Worm (Caenorhabditis elegans) whole organism, young adult: ENCODE data around the gene snt-3.

Source experiments
- B0035.1 ChIP-seq: sonication (generic microtip); optimal IDR thresholded peaks from 2 replicates; lab custom pipeline; 2016; ENCODE audit warnings: missing genetic modification characterization, mild to moderate bottlenecking, missing compliant biosample characterization, missing genotype, missing genetic modification reagents
- C06A6.2 ChIP-seq: fragments of 200-800 bp; sonication (Bioruptor generic); conservative IDR thresholded peaks from 2 replicates; pipeline ENCODE4 v1.3.6; 2022; ENCODE audit warnings: missing genetic modification characterization, missing compliant biosample characterization
- F39B2.1 ChIP-seq: fragments of 200-800 bp; sonication (Bioruptor generic); IDR thresholded peaks from 2 replicates; pipeline ENCODE4 v1.3.6; 2022; ENCODE audit warnings: missing genetic modification reagents, missing genetic modification characterization, missing compliant biosample characterization
- F49E8.2 ChIP-seq: sonication (generic microtip); optimal IDR thresholded peaks from 3 replicates; lab custom pipeline; 2017; ENCODE audit warnings: missing genetic modification characterization, mild to moderate bottlenecking, missing compliant biosample characterization, antibody characterized with exemption, moderate library complexity; ENCODE audit not compliant: insufficient read depth
- F52B5.7 ChIP-seq: sonication (generic microtip); optimal IDR thresholded peaks from 2 replicates; lab custom pipeline; 2016; ENCODE audit warnings: mild to moderate bottlenecking, missing genetic modification characterization, missing compliant biosample characterization
- K11D2.4 ChIP-seq: fragments of 200-800 bp; sonication (Bioruptor generic); IDR thresholded peaks from 2 replicates; pipeline ENCODE4 v1.3.6; 2022; ENCODE audit warnings: missing genetic modification reagents, missing genetic modification characterization, missing compliant biosample characterization
- T07F8.4 ChIP-seq: sonication (generic microtip); optimal IDR thresholded peaks from 2 replicates; lab custom pipeline; 2016; ENCODE audit warnings: mild to moderate bottlenecking, missing genetic modification characterization, moderate library complexity, missing compliant biosample characterization
- Y56A3A.18 ChIP-seq: fragments of 200-800 bp; sonication (Bioruptor generic); IDR thresholded peaks from 2 replicates; pipeline ENCODE4 v1.3.6; 2022; ENCODE audit warnings: missing genetic modification reagents, missing genetic modification characterization, missing compliant biosample characterization
- ZK185.1 ChIP-seq: sonication (generic microtip); optimal IDR thresholded peaks from 2 replicates; lab custom pipeline; 2016; ENCODE audit warnings: mild to moderate bottlenecking, missing genetic modification characterization, missing compliant biosample characterization; ENCODE audit not compliant: poor library complexity, severe bottlenecking
- akir-1 ChIP-seq: fragments of 200-800 bp; sonication (Bioruptor generic); optimal IDR thresholded peaks from 2 replicates; lab custom pipeline; 2018; ENCODE audit warnings: mild to moderate bottlenecking, missing genetic modification characterization, moderate library complexity, missing compliant biosample characterization
- attf-5 ChIP-seq: fragments of 200-800 bp; sonication (Bioruptor generic); optimal IDR thresholded peaks from 2 replicates; lab custom pipeline; 2018; ENCODE audit warnings: mild to moderate bottlenecking, missing genetic modification characterization, missing compliant biosample characterization
- cebp-1 ChIP-seq, 2 experiments: fragments of 200-800 bp in 1 of 2; sonication (Bioruptor generic) in 1 of 2; sonication (generic microtip) in 1 of 2; IDR thresholded peaks in 1 of 2; optimal IDR thresholded peaks in 1 of 2; 2 replicates each; pipeline versions ENCODE4 v1.3.6 to Lab custom; 2017 to 2022; ENCODE audit warnings: missing compliant biosample characterization in 2 of 2, missing genetic modification characterization in 2 of 2, mild to moderate bottlenecking in 1 of 2, missing genetic modification reagents in 1 of 2, moderate library complexity in 1 of 2
- ceh-40 ChIP-seq: fragments of 200-800 bp; sonication (Bioruptor generic); IDR thresholded peaks from 2 replicates; pipeline ENCODE4 v1.3.6; 2022; ENCODE audit warnings: missing genetic modification characterization, missing compliant biosample characterization
- ceh-79 ChIP-seq: sonication (generic microtip); optimal IDR thresholded peaks from 2 replicates; lab custom pipeline; 2017; ENCODE audit warnings: mild to moderate bottlenecking, missing genetic modification characterization, missing compliant biosample characterization
- egl-44 ChIP-seq: fragments of 200-800 bp; sonication (Bioruptor generic); IDR thresholded peaks from 2 replicates; pipeline ENCODE4 v1.3.6; 2022; ENCODE audit warnings: missing genetic modification reagents, missing genetic modification characterization, missing compliant biosample characterization
- ets-4 ChIP-seq: fragments of 200-800 bp; sonication (Bioruptor generic); optimal IDR thresholded peaks from 2 replicates; lab custom pipeline; 2018; ENCODE audit warnings: mild to moderate bottlenecking, missing genetic modification characterization, missing compliant biosample characterization
- him-1 ChIP-seq: sonication (generic microtip); optimal IDR thresholded peaks from 2 replicates; lab custom pipeline; 2016; ENCODE audit warnings: missing genotype, missing genetic modification reagents, missing genetic modification characterization, missing compliant biosample characterization
- hmg-1.2 ChIP-seq: fragments of 200-800 bp; sonication (Bioruptor generic); IDR thresholded peaks from 2 replicates; pipeline ENCODE4 v1.3.6; 2022; ENCODE audit warnings: missing genetic modification reagents, missing genetic modification characterization, missing compliant biosample characterization
- hmg-20 ChIP-seq: fragments of 200-800 bp; sonication (Bioruptor generic); IDR thresholded peaks from 2 replicates; pipeline ENCODE4 v1.3.6; 2022; ENCODE audit warnings: missing genetic modification reagents, missing genetic modification characterization, missing compliant biosample characterization
- let-526 ChIP-seq: fragments of 200-800 bp; sonication (Bioruptor generic); IDR thresholded peaks from 2 replicates; pipeline ENCODE4 v1.3.6; 2022; ENCODE audit warnings: missing genetic modification reagents, missing genetic modification characterization, missing compliant biosample characterization
- let-607 ChIP-seq, 2 experiments: fragments of 200-800 bp in 1 of 2; sonication (Bioruptor generic) in 1 of 2; sonication (generic microtip) in 1 of 2; optimal IDR thresholded peaks; 2 replicates each; lab custom pipeline; 2016 to 2018; ENCODE audit warnings: mild to moderate bottlenecking in 2 of 2, missing compliant biosample characterization in 2 of 2, missing genetic modification characterization in 2 of 2, moderate library complexity in 2 of 2, missing genotype in 1 of 2
- lin-35 ChIP-seq, 3 experiments: fragments of 150-350 bp in 2 of 3; sonication (generic microtip) in 1 of 3; optimal IDR thresholded peaks; 2 replicates each; lab custom pipeline; 2014 to 2018; ENCODE audit warnings: missing biosample characterization in 3 of 3, missing genetic modification characterization in 3 of 3, missing genetic modification reagents in 3 of 3
- lir-1 ChIP-seq: fragments of 200-800 bp; sonication (Bioruptor generic); conservative IDR thresholded peaks from 2 replicates; pipeline ENCODE4 v1.3.6; 2022; ENCODE audit warnings: missing genetic modification reagents, missing genetic modification characterization, missing compliant biosample characterization
- madf-3 ChIP-seq: fragments of 200-800 bp; sonication (Bioruptor generic); IDR thresholded peaks from 2 replicates; pipeline ENCODE4 v1.3.6; 2022; ENCODE audit warnings: missing genetic modification reagents, missing genetic modification characterization, missing compliant biosample characterization
- madf-6 ChIP-seq: fragments of 200-800 bp; sonication (Bioruptor generic); IDR thresholded peaks from 2 replicates; pipeline ENCODE4 v1.3.6; 2022; ENCODE audit warnings: missing genetic modification reagents, missing genetic modification characterization, missing compliant biosample characterization
- mel-28 ChIP-seq: sonication (generic microtip); optimal IDR thresholded peaks from 2 replicates; lab custom pipeline; 2016; ENCODE audit warnings: borderline replicate concordance, mild to moderate bottlenecking, missing genetic modification characterization, missing compliant biosample characterization
- mxl-1 ChIP-seq: sonication (generic microtip); optimal IDR thresholded peaks from 2 replicates; lab custom pipeline; 2016; ENCODE audit warnings: missing genetic modification characterization, missing compliant biosample characterization
- nfya-1 ChIP-seq: sonication (generic microtip); optimal IDR thresholded peaks from 2 replicates; lab custom pipeline; 2017; ENCODE audit warnings: antibody characterized with exemption, missing compliant biosample characterization, missing genetic modification characterization, borderline replicate concordance; ENCODE audit not compliant: insufficient read depth
- nhr-80 ChIP-seq: sonication (generic microtip); optimal IDR thresholded peaks from 2 replicates; lab custom pipeline; 2016; ENCODE audit warnings: missing genetic modification characterization, missing compliant biosample characterization
- rcor-1 ChIP-seq: fragments of 200-800 bp; sonication (Bioruptor generic); IDR thresholded peaks from 2 replicates; pipeline ENCODE4 v1.3.6; 2022; ENCODE audit warnings: missing genetic modification reagents, missing genetic modification characterization, missing compliant biosample characterization
- sdz-38 ChIP-seq: sonication (generic microtip); optimal IDR thresholded peaks from 2 replicates; lab custom pipeline; 2016; ENCODE audit warnings: missing genotype, missing genetic modification characterization, missing compliant biosample characterization
- tbp1 ChIP-seq: fragments of 200-800 bp; sonication (Bioruptor generic); optimal IDR thresholded peaks from 2 replicates; lab custom pipeline; 2018; ENCODE audit warnings: mild to moderate bottlenecking, missing genetic modification characterization, missing compliant biosample characterization
- unc-130 ChIP-seq: sonication (generic microtip); optimal IDR thresholded peaks from 2 replicates; lab custom pipeline; 2016; ENCODE audit warnings: missing genetic modification reagents, missing genetic modification characterization, missing compliant biosample characterization
- ztf-22 ChIP-seq: fragments of 200-800 bp; sonication (Bioruptor generic); optimal IDR thresholded peaks from 2 replicates; lab custom pipeline; 2018; ENCODE audit warnings: mild to moderate bottlenecking, missing genetic modification characterization, moderate library complexity, missing compliant biosample characterization
- ztf-3 ChIP-seq: fragments of 200-800 bp; sonication (Bioruptor generic); optimal IDR thresholded peaks from 2 replicates; lab custom pipeline; 2018; ENCODE audit warnings: mild to moderate bottlenecking, missing genetic modification characterization, missing compliant biosample characterization

Gene snt-3

DNA sequence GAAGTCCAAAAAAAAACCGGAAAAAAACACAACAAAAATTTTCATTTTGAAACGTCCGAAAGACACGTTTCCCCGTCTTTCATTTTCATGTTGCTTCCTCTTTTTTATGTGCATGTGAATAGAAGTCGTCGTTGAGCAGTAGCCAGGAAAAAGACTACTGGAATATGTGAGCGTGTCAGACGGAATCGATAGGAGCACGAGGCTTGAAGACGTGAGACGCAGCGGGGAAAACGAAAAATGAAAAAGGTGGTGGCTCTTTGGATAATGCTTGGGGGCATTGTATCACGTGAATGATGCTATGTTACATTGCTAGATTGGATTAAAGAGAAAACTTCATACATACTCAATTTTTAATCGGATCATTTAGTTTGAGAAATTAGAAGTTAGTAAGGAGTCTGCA lies 4.7 kb downstream of the snt-3 start:
- TF ChIP-seq lin-35 (GFP tag; optimal IDR thresholded peaks at IDR 0.05; lab: Kevin White, UChicago) (peak in 1 of 3 experiments; percentile 25), ceh-40 (GFP tag; lab: Robert Waterston, UW) (no peak), cebp-1 (GFP tag; IDR thresholded peaks at IDR 0.05; lab: Robert Waterston, UW) (no peak), cebp-1 (tag; optimal IDR thresholded peaks at IDR 0.05; lab: Kevin White, UChicago) (peak; percentile 13), tbp1 (no peak), ets-4 (no peak), C06A6.2 (GFP tag; lab: Robert Waterston, UW) (no peak), unc-130 (GFP tag; lab: Kevin White, UChicago) (no peak), ztf-22 (GFP tag; lab: Kevin White, UChicago) (no peak), ZK185.1 (tag; lab: Kevin White, UChicago) (no peak), hmg-1.2 (GFP tag; lab: Robert Waterston, UW) (peak; percentile 42; the same call in 1 of the 2 replicates), ceh-79 (tag; lab: Kevin White, UChicago) (no peak), madf-3 (GFP tag; lab: Robert Waterston, UW) (no peak), K11D2.4 (GFP tag; lab: Robert Waterston, UW) (no peak), madf-6 (GFP tag; lab: Robert Waterston, UW) (no peak), mel-28 (tag; lab: Kevin White, UChicago) (no peak), him-1 (tag; lab: Kevin White, UChicago) (no peak), attf-5 (GFP tag; lab: Kevin White, UChicago) (no peak), ztf-3 (no peak), nfya-1 (tag; lab: Kevin White, UChicago) (no peak), rcor-1 (GFP tag; lab: Robert Waterston, UW) (no peak), T07F8.4 (no peak)

ce11 chrV:1364346-1364745 lies 6.5 kb downstream of the snt-3 start:
- no peak for TF ChIP-seq nfya-1 (tag; lab: Kevin White, UChicago)
- TF ChIP-seq let-607 (tag; optimal IDR thresholded peaks at IDR 0.05; lab: Kevin White, UChicago), result no peak
- no peak for TF ChIP-seq madf-3 (GFP tag; lab: Robert Waterston, UW)
- TF ChIP-seq B0035.1 (tag; lab: Kevin White, UChicago), result no peak
- TF ChIP-seq nhr-80, result no peak
- TF ChIP-seq akir-1 (GFP tag; lab: Kevin White, UChicago), result no peak
- no peak for TF ChIP-seq lir-1 (GFP tag; lab: Robert Waterston, UW)

ce11 chrV:1362027-1362426 lies 8.8 kb downstream of the snt-3 start:
- no peak for TF ChIP-seq egl-44 (GFP tag; lab: Robert Waterston, UW)
- no peak for TF ChIP-seq let-526 (GFP tag; lab: Robert Waterston, UW)
- TF ChIP-seq Y56A3A.18 (GFP tag; lab: Robert Waterston, UW), result no peak
- no peak for TF ChIP-seq sdz-38
- TF ChIP-seq unc-130 (GFP tag; lab: Kevin White, UChicago), result no peak
- TF ChIP-seq hmg-20 (GFP tag; lab: Robert Waterston, UW), result no peak
- TF ChIP-seq F39B2.1 (GFP tag; lab: Robert Waterston, UW), result no peak
- TF ChIP-seq F49E8.2 (tag; lab: Kevin White, UChicago), result no peak
- no peak for TF ChIP-seq madf-3 (GFP tag; lab: Robert Waterston, UW)
- TF ChIP-seq F52B5.7 (tag; lab: Kevin White, UChicago), result no peak
- no peak for TF ChIP-seq ceh-79 (tag; lab: Kevin White, UChicago)
- no peak for TF ChIP-seq mxl-1
